Worm (Caenorhabditis elegans) whole organism, L4 larva: ENCODE measurements around the gene ifbp-1.
A peak's percentile ranks its signal among the peaks of the same experiment; 100 is the strongest.

Source experiments
- F10B5.3 ChIP-seq: sonication (generic microtip); optimal IDR thresholded peaks from 2 replicates; lab custom pipeline; 2016; ENCODE audit warnings: mild to moderate bottlenecking, missing genetic modification characterization, missing compliant biosample characterization
- F49E8.2 ChIP-seq: sonication (generic microtip); optimal IDR thresholded peaks from 2 replicates; lab custom pipeline; 2016; ENCODE audit warnings: missing compliant biosample characterization, mild to moderate bottlenecking, missing genetic modification characterization, borderline replicate concordance
- R02D3.7 ChIP-seq: fragments of 150-350 bp; sonication (generic microtip); optimal IDR thresholded peaks from 3 replicates; lab custom pipeline; 2014; ENCODE audit warnings: missing biosample characterization, missing genetic modification characterization
- T20F7.1 ChIP-seq: fragments of 200-800 bp; sonication (Bioruptor generic); optimal IDR thresholded peaks from 2 replicates; lab custom pipeline; 2018; ENCODE audit warnings: mild to moderate bottlenecking, missing genetic modification characterization, missing compliant biosample characterization
- T26A8.4 ChIP-seq: fragments of 200-800 bp; sonication (Bioruptor generic); IDR thresholded peaks from 2 replicates; pipeline ENCODE4 v1.3.6; 2022; ENCODE audit warnings: missing genetic modification characterization, missing compliant biosample characterization
- Y105C5A.15 ChIP-seq: fragments of 200-800 bp; sonication (Bioruptor generic); IDR thresholded peaks from 2 replicates; pipeline ENCODE4 v1.3.6; 2022; ENCODE audit warnings: missing genetic modification characterization, missing compliant biosample characterization
- ZK337.2 ChIP-seq: fragments of 200-800 bp; sonication (Bioruptor generic); IDR thresholded peaks from 2 replicates; pipeline ENCODE4 v1.3.6; 2022; ENCODE audit warnings: missing genetic modification reagents, missing genetic modification characterization, missing compliant biosample characterization
- aly-2 ChIP-seq: sonication (generic microtip); optimal IDR thresholded peaks from 2 replicates; lab custom pipeline; 2018; ENCODE audit warnings: missing biosample characterization, missing genetic modification characterization
- ceh-28 ChIP-seq: fragments of 150-350 bp; optimal IDR thresholded peaks from 2 replicates; lab custom pipeline; 2014; ENCODE audit warnings: missing biosample characterization, missing genetic modification reagents, missing genetic modification characterization
- ceh-32 ChIP-seq: sonication (generic microtip); optimal IDR thresholded peaks from 2 replicates; lab custom pipeline; 2016; ENCODE audit warnings: mild to moderate bottlenecking, missing genetic modification characterization, missing compliant biosample characterization; ENCODE audit not compliant: poor library complexity
- ceh-44 ChIP-seq: fragments of 200-800 bp; sonication (Bioruptor generic); IDR thresholded peaks from 2 replicates; pipeline ENCODE4 v1.3.6; 2022; ENCODE audit warnings: missing genetic modification reagents, missing genetic modification characterization, missing compliant biosample characterization
- ceh-82 ChIP-seq: sonication (generic microtip); optimal IDR thresholded peaks from 2 replicates; lab custom pipeline; 2017; ENCODE audit warnings: missing biosample characterization, missing genetic modification characterization
- ces-1 ChIP-seq: fragments of 150-350 bp; sonication (generic microtip); optimal IDR thresholded peaks from 4 replicates; lab custom pipeline; 2014; ENCODE audit warnings: missing biosample characterization, missing genetic modification reagents, missing genetic modification characterization
- daf-16 ChIP-seq, 3 experiments: sonication (generic microtip); optimal IDR thresholded peaks; 2 replicates each; lab custom pipeline; 2016 to 2017; ENCODE audit warnings: missing genetic modification characterization in 3 of 3, missing genetic modification reagents in 3 of 3, mild to moderate bottlenecking in 2 of 3, missing compliant biosample characterization in 2 of 3, missing biosample characterization in 1 of 3, moderate library complexity in 1 of 3
- dmd-6 ChIP-seq: fragments of 200-800 bp; sonication (Bioruptor generic); IDR thresholded peaks from 2 replicates; pipeline ENCODE4 v1.3.6; 2022; ENCODE audit warnings: missing genetic modification reagents, missing genetic modification characterization, missing compliant biosample characterization
- dmd-9 ChIP-seq: fragments of 200-800 bp; sonication (Bioruptor generic); IDR thresholded peaks from 2 replicates; pipeline ENCODE4 v1.3.6; 2022; ENCODE audit warnings: missing genetic modification reagents, missing genetic modification characterization, missing compliant biosample characterization
- duxl-1 ChIP-seq: sonication (generic microtip); optimal IDR thresholded peaks from 2 replicates; lab custom pipeline; 2016; ENCODE audit warnings: mild to moderate bottlenecking, missing genetic modification characterization, moderate library complexity, missing compliant biosample characterization; ENCODE audit not compliant: poor library complexity
- dve-1 ChIP-seq: sonication (generic microtip); optimal IDR thresholded peaks from 2 replicates; lab custom pipeline; 2017; ENCODE audit warnings: antibody characterized with exemption, mild to moderate bottlenecking, missing genetic modification characterization, missing compliant biosample characterization; ENCODE audit not compliant: insufficient read depth
- egl-27 ChIP-seq: sonication (generic microtip); optimal IDR thresholded peaks from 3 replicates; lab custom pipeline; 2017; ENCODE audit warnings: missing biosample characterization, missing genetic modification reagents, missing genetic modification characterization
- hif-1 ChIP-seq, 2 experiments: sonication (generic microtip); optimal IDR thresholded peaks; 2 replicates each; lab custom pipeline; 2016 to 2017; ENCODE audit warnings: missing compliant biosample characterization in 2 of 2, missing genetic modification characterization in 2 of 2, missing genetic modification reagents in 2 of 2, missing genotype in 2 of 2, mild to moderate bottlenecking in 1 of 2
- hlh-11 ChIP-seq: fragments of 200-800 bp; sonication (Bioruptor generic); optimal IDR thresholded peaks from 2 replicates; lab custom pipeline; 2018; ENCODE audit warnings: mild to moderate bottlenecking, missing genetic modification characterization, missing compliant biosample characterization
- lin-13 ChIP-seq: fragments of 150-350 bp; optimal IDR thresholded peaks from 2 replicates; lab custom pipeline; 2014; ENCODE audit warnings: missing biosample characterization, missing genetic modification reagents, missing genetic modification characterization
- lin-38 ChIP-seq: fragments of 200-800 bp; sonication (Bioruptor generic); IDR thresholded peaks from 2 replicates; pipeline ENCODE4 v1.3.6; 2022; ENCODE audit warnings: missing genetic modification reagents, missing genetic modification characterization, missing compliant biosample characterization
- lir-3 ChIP-seq: sonication (generic microtip); optimal IDR thresholded peaks from 2 replicates; lab custom pipeline; 2016; ENCODE audit warnings: mild to moderate bottlenecking, missing genetic modification characterization, missing compliant biosample characterization
- madf-9 ChIP-seq: fragments of 200-800 bp; sonication (Bioruptor generic); conservative IDR thresholded peaks from 2 replicates; pipeline ENCODE4 v1.3.6; 2022; ENCODE audit warnings: missing genetic modification reagents, missing genetic modification characterization, missing compliant biosample characterization
- mdl-1 ChIP-seq, 2 experiments: fragments of 150-350 bp in 1 of 2; sonication (generic microtip) in 1 of 2; optimal IDR thresholded peaks; 2 replicates each; lab custom pipeline; 2014 to 2017; ENCODE audit warnings: missing biosample characterization in 2 of 2, missing genetic modification characterization in 2 of 2
- mdt-29 ChIP-seq: fragments of 200-800 bp; sonication (Bioruptor generic); IDR thresholded peaks from 2 replicates; pipeline ENCODE4 v1.3.6; 2022; ENCODE audit warnings: missing genetic modification reagents, missing genetic modification characterization, missing compliant biosample characterization
- mep-1 ChIP-seq: fragments of 150-350 bp; sonication (generic microtip); optimal IDR thresholded peaks from 3 replicates; lab custom pipeline; 2014; ENCODE audit warnings: missing biosample characterization, missing genetic modification characterization
- mxl-2 ChIP-seq: fragments of 200-800 bp; sonication (Bioruptor generic); conservative IDR thresholded peaks from 2 replicates; pipeline ENCODE4 v1.3.6; 2022; ENCODE audit warnings: missing genetic modification reagents, missing genetic modification characterization, missing compliant biosample characterization
- mxl-3 ChIP-seq: fragments of 200-800 bp; sonication (Bioruptor generic); optimal IDR thresholded peaks from 2 replicates; lab custom pipeline; 2018; ENCODE audit warnings: mild to moderate bottlenecking, missing genetic modification characterization, missing compliant biosample characterization
- nhr-10 ChIP-seq: fragments of 150-350 bp; optimal IDR thresholded peaks from 2 replicates; lab custom pipeline; 2014; ENCODE audit warnings: missing biosample characterization, missing genetic modification characterization
- nhr-102 ChIP-seq: sonication (generic microtip); optimal IDR thresholded peaks from 2 replicates; lab custom pipeline; 2016; ENCODE audit warnings: mild to moderate bottlenecking, missing genetic modification characterization, moderate library complexity, missing compliant biosample characterization
- nhr-237 ChIP-seq: sonication (generic microtip); optimal IDR thresholded peaks from 2 replicates; lab custom pipeline; 2017; ENCODE audit warnings: missing biosample characterization, missing genetic modification characterization
- nhr-28 ChIP-seq: fragments of 150-350 bp; optimal IDR thresholded peaks from 2 replicates; lab custom pipeline; 2014; ENCODE audit warnings: missing biosample characterization, missing genetic modification characterization
- nhr-41 ChIP-seq: fragments of 200-800 bp; sonication (Bioruptor generic); IDR thresholded peaks from 2 replicates; pipeline ENCODE4 v1.3.6; 2022; ENCODE audit warnings: missing genetic modification reagents, missing genetic modification characterization, missing compliant biosample characterization
- nhr-42 ChIP-seq: fragments of 200-800 bp; sonication (Bioruptor generic); IDR thresholded peaks from 2 replicates; pipeline ENCODE4 v1.3.6; 2022; ENCODE audit warnings: missing genetic modification characterization, missing compliant biosample characterization
- nhr-48 ChIP-seq: sonication (generic microtip); optimal IDR thresholded peaks from 2 replicates; lab custom pipeline; 2016; ENCODE audit warnings: mild to moderate bottlenecking, missing genetic modification characterization, missing compliant biosample characterization
- nhr-6 ChIP-seq: fragments of 150-350 bp; optimal IDR thresholded peaks from 2 replicates; lab custom pipeline; 2014; ENCODE audit warnings: missing biosample characterization, missing genetic modification characterization
- nhr-77 ChIP-seq: fragments of 150-350 bp; optimal IDR thresholded peaks from 2 replicates; lab custom pipeline; 2014; ENCODE audit warnings: missing biosample characterization, missing genetic modification characterization
- pqm-1 ChIP-seq: sonication (generic microtip); optimal IDR thresholded peaks from 2 replicates; lab custom pipeline; 2017; ENCODE audit warnings: missing biosample characterization, missing genetic modification characterization
- rbr-2 ChIP-seq: sonication (generic microtip); optimal IDR thresholded peaks from 2 replicates; lab custom pipeline; 2016; ENCODE audit warnings: missing genotype, missing genetic modification characterization, missing compliant biosample characterization
- sdz-12 ChIP-seq: fragments of 200-800 bp; sonication (Bioruptor generic); optimal IDR thresholded peaks from 2 replicates; lab custom pipeline; 2018; ENCODE audit warnings: mild to moderate bottlenecking, missing genetic modification characterization, missing compliant biosample characterization
- snpc-1.2 ChIP-seq: fragments of 200-800 bp; sonication (Bioruptor generic); IDR thresholded peaks from 2 replicates; pipeline ENCODE4 v1.3.6; 2022; ENCODE audit warnings: missing genetic modification reagents, missing genetic modification characterization, missing compliant biosample characterization
- snpc-4 ChIP-seq: fragments of 150-350 bp; optimal IDR thresholded peaks from 2 replicates; lab custom pipeline; 2014; ENCODE audit warnings: missing biosample characterization, missing genetic modification characterization
- tag-97 ChIP-seq: fragments of 200-800 bp; sonication (Bioruptor generic); IDR thresholded peaks from 2 replicates; pipeline ENCODE4 v1.3.6; 2022; ENCODE audit warnings: missing genetic modification characterization, missing compliant biosample characterization
- tra-1 ChIP-seq: fragments of 200-800 bp; sonication (Bioruptor generic); IDR thresholded peaks from 2 replicates; pipeline ENCODE4 v1.3.6; 2022; ENCODE audit warnings: missing genetic modification reagents, missing genetic modification characterization, missing compliant biosample characterization
- unc-62 ChIP-seq, 3 experiments: fragments of 150-350 bp in 1 of 3; sonication (generic microtip); optimal IDR thresholded peaks in 2 of 3; peaks in 1 of 3; 1 replicate in 1 of 3; 2 replicates in 2 of 3; lab custom pipeline; 2014 to 2017; ENCODE audit warnings: missing biosample characterization in 3 of 3, missing genetic modification characterization in 3 of 3, missing genetic modification reagents in 3 of 3, missing genotype in 1 of 3
- zfp-2 ChIP-seq: sonication (generic microtip); optimal IDR thresholded peaks from 2 replicates; lab custom pipeline; 2016; ENCODE audit warnings: mild to moderate bottlenecking, missing genetic modification characterization, missing compliant biosample characterization
- zfp-3 ChIP-seq: fragments of 200-800 bp; sonication (Bioruptor generic); conservative IDR thresholded peaks from 2 replicates; pipeline ENCODE4 v1.3.6; 2022; ENCODE audit warnings: missing genetic modification reagents, missing genetic modification characterization, missing compliant biosample characterization
- zip-2 ChIP-seq: fragments of 150-350 bp; optimal IDR thresholded peaks from 2 replicates; lab custom pipeline; 2014; ENCODE audit warnings: missing biosample characterization, missing genetic modification characterization
- ztf-11 ChIP-seq: fragments of 150-350 bp; optimal IDR thresholded peaks from 2 replicates; lab custom pipeline; 2014; ENCODE audit warnings: missing biosample characterization, missing genetic modification characterization

ifbp-1 gene

ce11 chrV:13377130-13377529, 2.9 kb downstream of the ifbp-1 start (continued):
- TF ChIP-seq ces-1 (GFP tag; lab: Kevin White, UChicago), result no peak
- TF ChIP-seq zfp-2 (tag; lab: Kevin White, UChicago), result no peak
- no peak for TF ChIP-seq F10B5.3 (tag; lab: Kevin White, UChicago)
- no peak for TF ChIP-seq zfp-3
- TF ChIP-seq F49E8.2 (tag; lab: Kevin White, UChicago), result no peak
- no peak for TF ChIP-seq lir-3
- 0 out of 2 replicates have a peak, but pooled peaks have one; percentile 44 for TF ChIP-seq tra-1 (GFP tag; lab: Robert Waterston, UW)
- TF ChIP-seq egl-27 (tag; lab: Kevin White, UChicago), result no peak
- TF ChIP-seq mxl-3 (GFP tag; lab: Kevin White, UChicago), result no peak
- TF ChIP-seq Y105C5A.15, result no peak
- peak in 1 of 2 experiments; percentile 27 for TF ChIP-seq hif-1 (tag; optimal IDR thresholded peaks at IDR 0.05; lab: Kevin White, UChicago)
- 0 out of 2 replicates have a peak, but pooled peaks have one; percentile 10 for TF ChIP-seq mdt-29 (GFP tag; lab: Robert Waterston, UW)
- peak; percentile 85 for TF ChIP-seq hlh-11 (tag; lab: Kevin White, UChicago)
- no peak for TF ChIP-seq nhr-10 (tag; lab: Kevin White, UChicago)
- TF ChIP-seq dmd-9 (GFP tag; lab: Robert Waterston, UW), result no peak
- no peak for TF ChIP-seq ztf-11 (tag; lab: Kevin White, UChicago)
- TF ChIP-seq mep-1 (tag; lab: Kevin White, UChicago), result peak; percentile 66
- peak in 1 of 2 experiments; percentile 38 for TF ChIP-seq daf-16 (GFP tag; optimal IDR thresholded peaks at IDR 0.05; lab: Kevin White, UChicago)
- peak; percentile 93 for TF ChIP-seq daf-16 (tag; optimal IDR thresholded peaks at IDR 0.05; lab: Kevin White, UChicago)
- TF ChIP-seq T20F7.1 (GFP tag; lab: Kevin White, UChicago), result peak; percentile 41
- TF ChIP-seq lin-38 (GFP tag; lab: Robert Waterston, UW), result no peak
- no peak for TF ChIP-seq rbr-2 (tag; lab: Kevin White, UChicago)
- TF ChIP-seq mxl-2 (GFP tag; lab: Robert Waterston, UW), result no peak
- peak; percentile 79 for TF ChIP-seq nhr-77
- TF ChIP-seq nhr-42 (GFP tag; lab: Robert Waterston, UW), result no peak
- TF ChIP-seq lin-13, result no peak
- no peak for TF ChIP-seq R02D3.7 (tag; lab: Kevin White, UChicago)
- no peak for TF ChIP-seq ceh-32 (tag; lab: Kevin White, UChicago)
- TF ChIP-seq unc-62 (GFP tag; optimal IDR thresholded peaks at IDR 0.05 in 1 of 2; lab: Kevin White, UChicago), result no peak
- TF ChIP-seq unc-62 (tag; optimal IDR thresholded peaks at IDR 0.05; lab: Kevin White, UChicago), result no peak
- no peak for TF ChIP-seq snpc-4 (tag; lab: Kevin White, UChicago)
- no peak for TF ChIP-seq zip-2
- TF ChIP-seq nhr-237, result no peak
- TF ChIP-seq duxl-1 (tag; lab: Kevin White, UChicago), result no peak
- peak; percentile 13 for TF ChIP-seq nhr-48 (tag; lab: Kevin White, UChicago)
- no peak for TF ChIP-seq madf-9
- no peak for TF ChIP-seq snpc-1.2
- no peak for TF ChIP-seq sdz-12 (GFP tag; lab: Kevin White, UChicago)
- no peak for TF ChIP-seq ceh-82 (tag; lab: Kevin White, UChicago)
- peak in 1 of 2 experiments; percentile 26 for TF ChIP-seq mdl-1 (tag; optimal IDR thresholded peaks at IDR 0.05; lab: Kevin White, UChicago)
- TF ChIP-seq ceh-28 (tag; lab: Kevin White, UChicago), result no peak
- TF ChIP-seq aly-2 (tag; lab: Kevin White, UChicago), result no peak
- peak; percentile 89 for TF ChIP-seq dmd-6 (GFP tag; lab: Robert Waterston, UW)
- TF ChIP-seq tag-97 (GFP tag; lab: Robert Waterston, UW), result no peak
- TF ChIP-seq pqm-1 (tag; lab: Kevin White, UChicago), result peak; percentile 52
- 0 out of 2 replicates have a peak, but pooled peaks have one; percentile 13 for TF ChIP-seq nhr-41
- no peak for TF ChIP-seq ZK337.2
- TF ChIP-seq ceh-44 (GFP tag; lab: Robert Waterston, UW), result no peak
- no peak for TF ChIP-seq T26A8.4 (GFP tag; lab: Robert Waterston, UW)
- TF ChIP-seq nhr-102 (tag; lab: Kevin White, UChicago), result peak; percentile 52
- TF ChIP-seq nhr-6 (tag; lab: Kevin White, UChicago), result peak; percentile 65
- TF ChIP-seq dve-1 (tag; lab: Kevin White, UChicago), result peak; percentile 97
- peak; percentile 62 for TF ChIP-seq nhr-28 (tag; lab: Kevin White, UChicago)
